Worm (Caenorhabditis elegans) whole organism, L4 larva: ENCODE data around the gene R07B7.6.

Experiments used
- F10B5.3 ChIP-seq: sonication (generic microtip); optimal IDR thresholded peaks from 2 replicates; lab custom pipeline; 2016; ENCODE audit warnings: mild to moderate bottlenecking, missing genetic modification characterization, missing compliant biosample characterization
- F44E2.7 ChIP-seq: fragments of 200-800 bp; sonication (Bioruptor generic); IDR thresholded peaks from 2 replicates; pipeline ENCODE4 v2.1.2; 2022; ENCODE audit warnings: missing genetic modification characterization, missing compliant biosample characterization
- T20F7.1 ChIP-seq: fragments of 200-800 bp; sonication (Bioruptor generic); optimal IDR thresholded peaks from 2 replicates; lab custom pipeline; 2018; ENCODE audit warnings: mild to moderate bottlenecking, missing genetic modification characterization, missing compliant biosample characterization
- Y105C5A.15 ChIP-seq: fragments of 200-800 bp; sonication (Bioruptor generic); IDR thresholded peaks from 2 replicates; pipeline ENCODE4 v1.3.6; 2022; ENCODE audit warnings: missing genetic modification characterization, missing compliant biosample characterization
- ZK337.2 ChIP-seq: fragments of 200-800 bp; sonication (Bioruptor generic); IDR thresholded peaks from 2 replicates; pipeline ENCODE4 v1.3.6; 2022; ENCODE audit warnings: missing genetic modification reagents, missing genetic modification characterization, missing compliant biosample characterization
- ZK546.5 ChIP-seq, 2 experiments: sonication (generic microtip); optimal IDR thresholded peaks; 2 replicates each; lab custom pipeline; 2017; ENCODE audit warnings: missing biosample characterization in 2 of 2, missing genetic modification characterization in 2 of 2
- aha-1 ChIP-seq: fragments of 150-350 bp; peaks from one replicate; lab custom pipeline; 2014; ENCODE audit warnings: missing biosample characterization, missing genetic modification characterization
- aly-2 ChIP-seq: sonication (generic microtip); optimal IDR thresholded peaks from 2 replicates; lab custom pipeline; 2018; ENCODE audit warnings: missing biosample characterization, missing genetic modification characterization
- ama-1 ChIP-seq: fragments of 150-350 bp; optimal IDR thresholded peaks from 2 replicates; lab custom pipeline; 2014; ENCODE audit warnings: inconsistent platforms, mixed read lengths
- arid-1 ChIP-seq: fragments of 200-800 bp; sonication (Bioruptor generic); conservative IDR thresholded peaks from 2 replicates; pipeline ENCODE4 v1.3.6; 2022; ENCODE audit warnings: missing genetic modification reagents, missing genetic modification characterization, missing compliant biosample characterization
- ceh-20 ChIP-seq: fragments of 200-800 bp; sonication (Bioruptor generic); IDR thresholded peaks from 2 replicates; pipeline ENCODE4 v1.3.6; 2022; ENCODE audit warnings: missing genetic modification reagents, missing genetic modification characterization, missing compliant biosample characterization
- ceh-44 ChIP-seq: fragments of 200-800 bp; sonication (Bioruptor generic); IDR thresholded peaks from 2 replicates; pipeline ENCODE4 v1.3.6; 2022; ENCODE audit warnings: missing genetic modification reagents, missing genetic modification characterization, missing compliant biosample characterization
- ces-1 ChIP-seq: fragments of 150-350 bp; sonication (generic microtip); optimal IDR thresholded peaks from 4 replicates; lab custom pipeline; 2014; ENCODE audit warnings: missing biosample characterization, missing genetic modification reagents, missing genetic modification characterization
- ctbp-1 ChIP-seq: fragments of 200-800 bp; sonication (Bioruptor generic); IDR thresholded peaks from 2 replicates; pipeline ENCODE4 v1.3.6; 2022; ENCODE audit warnings: missing genetic modification reagents, missing genetic modification characterization, missing compliant biosample characterization
- daf-16 ChIP-seq, 3 experiments: sonication (generic microtip); optimal IDR thresholded peaks; 2 replicates each; lab custom pipeline; 2016 to 2017; ENCODE audit warnings: missing genetic modification characterization in 3 of 3, missing genetic modification reagents in 3 of 3, mild to moderate bottlenecking in 2 of 3, missing compliant biosample characterization in 2 of 3, missing biosample characterization in 1 of 3, moderate library complexity in 1 of 3
- daf-19 ChIP-seq: fragments of 200-800 bp; sonication (Bioruptor generic); conservative IDR thresholded peaks from 2 replicates; pipeline ENCODE4 v1.3.6; 2022; ENCODE audit warnings: missing genetic modification characterization, missing compliant biosample characterization
- dmd-9 ChIP-seq: fragments of 200-800 bp; sonication (Bioruptor generic); IDR thresholded peaks from 2 replicates; pipeline ENCODE4 v1.3.6; 2022; ENCODE audit warnings: missing genetic modification reagents, missing genetic modification characterization, missing compliant biosample characterization
- dpl-1 ChIP-seq: fragments of 150-350 bp; optimal IDR thresholded peaks from 2 replicates; lab custom pipeline; 2014; ENCODE audit warnings: missing biosample characterization, missing genetic modification reagents, missing genetic modification characterization
- dve-1 ChIP-seq: sonication (generic microtip); optimal IDR thresholded peaks from 2 replicates; lab custom pipeline; 2017; ENCODE audit warnings: antibody characterized with exemption, mild to moderate bottlenecking, missing genetic modification characterization, missing compliant biosample characterization; ENCODE audit not compliant: insufficient read depth
- egl-27 ChIP-seq: sonication (generic microtip); optimal IDR thresholded peaks from 3 replicates; lab custom pipeline; 2017; ENCODE audit warnings: missing biosample characterization, missing genetic modification reagents, missing genetic modification characterization
- egl-43 ChIP-seq: fragments of 200-800 bp; sonication (Bioruptor generic); IDR thresholded peaks from 2 replicates; pipeline ENCODE4 v1.3.6; 2022; ENCODE audit warnings: missing genetic modification reagents, missing genetic modification characterization, missing compliant biosample characterization
- fkh-10 ChIP-seq: fragments of 150-350 bp; optimal IDR thresholded peaks from 2 replicates; lab custom pipeline; 2014; ENCODE audit warnings: missing biosample characterization, missing genetic modification reagents, missing genetic modification characterization
- hlh-30 ChIP-seq: sonication (generic microtip); optimal IDR thresholded peaks from 2 replicates; lab custom pipeline; 2017; ENCODE audit warnings: antibody characterized with exemption, mild to moderate bottlenecking, missing genetic modification characterization, missing compliant biosample characterization; ENCODE audit not compliant: insufficient read depth
- lin-13 ChIP-seq: fragments of 150-350 bp; optimal IDR thresholded peaks from 2 replicates; lab custom pipeline; 2014; ENCODE audit warnings: missing biosample characterization, missing genetic modification reagents, missing genetic modification characterization
- lin-38 ChIP-seq: fragments of 200-800 bp; sonication (Bioruptor generic); IDR thresholded peaks from 2 replicates; pipeline ENCODE4 v1.3.6; 2022; ENCODE audit warnings: missing genetic modification reagents, missing genetic modification characterization, missing compliant biosample characterization
- mdt-29 ChIP-seq: fragments of 200-800 bp; sonication (Bioruptor generic); IDR thresholded peaks from 2 replicates; pipeline ENCODE4 v1.3.6; 2022; ENCODE audit warnings: missing genetic modification reagents, missing genetic modification characterization, missing compliant biosample characterization
- mep-1 ChIP-seq: fragments of 150-350 bp; sonication (generic microtip); optimal IDR thresholded peaks from 3 replicates; lab custom pipeline; 2014; ENCODE audit warnings: missing biosample characterization, missing genetic modification characterization
- mxl-3 ChIP-seq: fragments of 200-800 bp; sonication (Bioruptor generic); optimal IDR thresholded peaks from 2 replicates; lab custom pipeline; 2018; ENCODE audit warnings: mild to moderate bottlenecking, missing genetic modification characterization, missing compliant biosample characterization
- nhr-11 ChIP-seq: fragments of 150-350 bp; optimal IDR thresholded peaks from 2 replicates; lab custom pipeline; 2014; ENCODE audit warnings: missing biosample characterization, missing genetic modification characterization
- nhr-111 ChIP-seq: fragments of 200-800 bp; sonication (Bioruptor generic); optimal IDR thresholded peaks from 2 replicates; lab custom pipeline; 2018; ENCODE audit warnings: mild to moderate bottlenecking, missing genetic modification characterization, missing compliant biosample characterization
- nhr-237 ChIP-seq: sonication (generic microtip); optimal IDR thresholded peaks from 2 replicates; lab custom pipeline; 2017; ENCODE audit warnings: missing biosample characterization, missing genetic modification characterization
- nhr-25 ChIP-seq: sonication (generic microtip); optimal IDR thresholded peaks from 2 replicates; lab custom pipeline; 2017; ENCODE audit warnings: missing genetic modification characterization, mild to moderate bottlenecking, missing compliant biosample characterization, antibody characterized with exemption, moderate library complexity, borderline replicate concordance; ENCODE audit not compliant: insufficient read depth
- nhr-28 ChIP-seq: fragments of 150-350 bp; optimal IDR thresholded peaks from 2 replicates; lab custom pipeline; 2014; ENCODE audit warnings: missing biosample characterization, missing genetic modification characterization
- nhr-41 ChIP-seq: fragments of 200-800 bp; sonication (Bioruptor generic); IDR thresholded peaks from 2 replicates; pipeline ENCODE4 v1.3.6; 2022; ENCODE audit warnings: missing genetic modification reagents, missing genetic modification characterization, missing compliant biosample characterization
- nhr-6 ChIP-seq: fragments of 150-350 bp; optimal IDR thresholded peaks from 2 replicates; lab custom pipeline; 2014; ENCODE audit warnings: missing biosample characterization, missing genetic modification characterization
- nhr-76 ChIP-seq: fragments of 150-350 bp; optimal IDR thresholded peaks from 2 replicates; lab custom pipeline; 2014; ENCODE audit warnings: missing biosample characterization, missing genetic modification characterization
- rbr-2 ChIP-seq: sonication (generic microtip); optimal IDR thresholded peaks from 2 replicates; lab custom pipeline; 2016; ENCODE audit warnings: missing genotype, missing genetic modification characterization, missing compliant biosample characterization
- saeg-2 ChIP-seq: fragments of 200-800 bp; sonication (Bioruptor generic); IDR thresholded peaks from 2 replicates; pipeline ENCODE4 v1.3.6; 2022; ENCODE audit warnings: missing genetic modification reagents, missing genetic modification characterization, missing compliant biosample characterization
- sdz-12 ChIP-seq: fragments of 200-800 bp; sonication (Bioruptor generic); optimal IDR thresholded peaks from 2 replicates; lab custom pipeline; 2018; ENCODE audit warnings: mild to moderate bottlenecking, missing genetic modification characterization, missing compliant biosample characterization
- skn-1 ChIP-seq: fragments of 150-350 bp; optimal IDR thresholded peaks from 2 replicates; lab custom pipeline; 2014; ENCODE audit warnings: missing biosample characterization, missing genetic modification characterization
- snpc-1.2 ChIP-seq: fragments of 200-800 bp; sonication (Bioruptor generic); IDR thresholded peaks from 2 replicates; pipeline ENCODE4 v1.3.6; 2022; ENCODE audit warnings: missing genetic modification reagents, missing genetic modification characterization, missing compliant biosample characterization
- unc-62 ChIP-seq, 3 experiments: fragments of 150-350 bp in 1 of 3; sonication (generic microtip); optimal IDR thresholded peaks in 2 of 3; peaks in 1 of 3; 1 replicate in 1 of 3; 2 replicates in 2 of 3; lab custom pipeline; 2014 to 2017; ENCODE audit warnings: missing biosample characterization in 3 of 3, missing genetic modification characterization in 3 of 3, missing genetic modification reagents in 3 of 3, missing genotype in 1 of 3
- zfp-2 ChIP-seq: sonication (generic microtip); optimal IDR thresholded peaks from 2 replicates; lab custom pipeline; 2016; ENCODE audit warnings: mild to moderate bottlenecking, missing genetic modification characterization, missing compliant biosample characterization
- zip-11 ChIP-seq: fragments of 200-800 bp; sonication (Bioruptor generic); IDR thresholded peaks from 2 replicates; pipeline ENCODE4 v1.3.6; 2022; ENCODE audit warnings: missing genetic modification characterization, missing compliant biosample characterization
- zip-2 ChIP-seq: fragments of 150-350 bp; optimal IDR thresholded peaks from 2 replicates; lab custom pipeline; 2014; ENCODE audit warnings: missing biosample characterization, missing genetic modification characterization

R07B7.6 gene

DNA sequence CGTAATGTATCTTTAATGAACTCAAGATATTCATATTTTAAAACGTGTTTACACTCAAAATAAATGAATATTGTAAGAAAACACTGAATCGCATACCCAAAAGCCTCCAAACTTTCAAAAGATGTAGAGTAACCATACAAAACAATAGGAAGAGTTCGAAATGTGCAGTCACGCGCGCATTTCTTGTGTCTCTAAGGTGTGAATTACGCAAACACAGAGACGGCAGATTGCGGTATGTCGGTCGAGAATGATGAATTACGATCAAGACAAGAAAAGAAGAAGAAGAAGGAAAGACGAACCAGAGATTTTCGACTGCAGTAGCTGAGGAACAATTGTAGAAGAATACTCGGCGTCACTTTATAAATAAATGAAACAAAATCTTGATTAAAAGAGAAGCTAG lies 36.7 kb upstream of the R07B7.6 start, which contains the start of gene lhpp-1 (continued):
- TF ChIP-seq zfp-2 (tag; lab: Kevin White, UChicago): no peak
- peak; percentile 23 for TF ChIP-seq aha-1 (tag; lab: Kevin White, UChicago)
- TF ChIP-seq ama-1 (lab: Kevin White, UChicago): no peak
- no peak for TF ChIP-seq ceh-44
- no peak for TF ChIP-seq aly-2 (tag; lab: Kevin White, UChicago)
- TF ChIP-seq nhr-25 (tag; lab: Kevin White, UChicago): no peak
- no peak for TF ChIP-seq arid-1
- no peak for TF ChIP-seq Y105C5A.15 (GFP tag; lab: Robert Waterston, UW)
- peak; percentile 11 for TF ChIP-seq dpl-1 (GFP tag; lab: Kevin White, UChicago)
- no peak for TF ChIP-seq fkh-10
- no peak for TF ChIP-seq ces-1 (GFP tag; lab: Kevin White, UChicago)
- no peak for TF ChIP-seq F44E2.7 (GFP tag; lab: Robert Waterston, UW)
- TF ChIP-seq sdz-12 (GFP tag; lab: Kevin White, UChicago): no peak
- TF ChIP-seq zip-2: no peak
- TF ChIP-seq egl-27 (tag; lab: Kevin White, UChicago): no peak
- TF ChIP-seq, all 104 proteins: peak for 6

DNA sequence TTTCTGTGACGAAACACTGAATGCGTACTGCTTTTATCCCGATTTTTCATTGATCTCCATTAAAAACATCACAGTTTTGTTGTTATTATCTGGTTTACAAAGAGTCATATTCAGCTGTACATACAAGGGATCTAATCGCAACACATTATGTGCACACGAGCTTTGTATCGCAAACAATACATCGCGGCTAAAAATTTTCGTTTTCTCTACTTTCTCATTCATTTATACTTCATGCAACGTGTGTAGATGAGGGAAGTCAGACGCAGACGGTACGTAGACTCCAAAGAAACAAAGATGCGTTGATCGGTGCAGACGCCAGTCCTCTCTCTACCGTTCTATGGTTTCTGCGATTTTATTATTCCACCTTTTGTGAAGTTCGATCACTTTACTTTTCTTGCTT lies 32.1 kb upstream of the R07B7.6 start, which contains the start of gene nhr-136:
Gene nhr-136 (plus strand): TSS at position 301 of the 400 bp plus-strand sequence.
- peak; percentile 42 for TF ChIP-seq nhr-28 (tag; lab: Kevin White, UChicago)
- no peak for TF ChIP-seq lin-13
- no peak for TF ChIP-seq egl-43 (GFP tag; lab: Robert Waterston, UW)
- peak; percentile 26 for TF ChIP-seq dve-1 (tag; lab: Kevin White, UChicago)
- no peak for TF ChIP-seq ZK546.5 (tag; optimal IDR thresholded peaks at IDR 0.05; lab: Kevin White, UChicago)
- no peak for TF ChIP-seq saeg-2 (GFP tag; lab: Robert Waterston, UW)
- TF ChIP-seq nhr-76 (tag; lab: Kevin White, UChicago): no peak
- no peak for TF ChIP-seq nhr-11
- TF ChIP-seq mxl-3 (GFP tag; lab: Kevin White, UChicago): peak; percentile 39
- TF ChIP-seq nhr-41 (GFP tag; lab: Robert Waterston, UW): no peak
- no peak for TF ChIP-seq daf-16 (GFP tag; optimal IDR thresholded peaks at IDR 0.05; lab: Kevin White, UChicago)
- peak; percentile 5 for TF ChIP-seq daf-16 (tag; optimal IDR thresholded peaks at IDR 0.05; lab: Kevin White, UChicago)
- TF ChIP-seq ZK337.2 (GFP tag; lab: Robert Waterston, UW): no peak
- TF ChIP-seq nhr-6 (tag; lab: Kevin White, UChicago): no peak
- TF ChIP-seq ctbp-1 (GFP tag; lab: Robert Waterston, UW): no peak
- no peak for TF ChIP-seq ceh-44

DNA sequence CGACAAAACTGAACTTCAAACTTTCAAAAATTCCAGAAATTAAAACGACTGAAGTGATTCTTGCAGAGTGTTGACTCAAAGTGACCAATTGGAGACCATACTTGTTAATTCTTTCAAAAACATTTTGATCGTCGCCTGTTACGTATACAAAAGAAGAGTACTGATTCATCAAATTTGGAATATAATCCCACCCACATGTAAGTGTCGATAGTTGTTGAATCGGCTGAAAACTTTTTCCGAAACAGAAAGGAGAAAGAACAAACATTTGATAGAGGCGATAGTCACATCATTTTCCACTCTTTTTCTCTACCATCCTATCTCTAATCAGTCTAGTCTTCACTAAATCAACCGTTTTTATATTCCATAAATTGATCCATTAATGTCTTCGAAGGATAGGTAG lies 29.1 kb upstream of the R07B7.6 start, which contains the start of gene nhr-153:
Gene nhr-153 (plus strand): TSS at position 301 of the 400 bp plus-strand sequence.
- TF ChIP-seq nhr-111 (GFP tag; lab: Kevin White, UChicago): no peak
- TF ChIP-seq daf-19 (GFP tag; lab: Robert Waterston, UW): no peak
- TF ChIP-seq nhr-28 (tag; lab: Kevin White, UChicago): peak; percentile 19
- no peak for TF ChIP-seq rbr-2 (tag; lab: Kevin White, UChicago)
- TF ChIP-seq ZK546.5 (tag; optimal IDR thresholded peaks at IDR 0.05; lab: Kevin White, UChicago): no peak
- peak; percentile 67 for TF ChIP-seq aha-1 (tag; lab: Kevin White, UChicago)
- no peak for TF ChIP-seq mdt-29 (GFP tag; lab: Robert Waterston, UW)
- no peak for TF ChIP-seq mep-1 (tag; lab: Kevin White, UChicago)
- no peak for TF ChIP-seq mxl-3 (GFP tag; lab: Kevin White, UChicago)

DNA sequence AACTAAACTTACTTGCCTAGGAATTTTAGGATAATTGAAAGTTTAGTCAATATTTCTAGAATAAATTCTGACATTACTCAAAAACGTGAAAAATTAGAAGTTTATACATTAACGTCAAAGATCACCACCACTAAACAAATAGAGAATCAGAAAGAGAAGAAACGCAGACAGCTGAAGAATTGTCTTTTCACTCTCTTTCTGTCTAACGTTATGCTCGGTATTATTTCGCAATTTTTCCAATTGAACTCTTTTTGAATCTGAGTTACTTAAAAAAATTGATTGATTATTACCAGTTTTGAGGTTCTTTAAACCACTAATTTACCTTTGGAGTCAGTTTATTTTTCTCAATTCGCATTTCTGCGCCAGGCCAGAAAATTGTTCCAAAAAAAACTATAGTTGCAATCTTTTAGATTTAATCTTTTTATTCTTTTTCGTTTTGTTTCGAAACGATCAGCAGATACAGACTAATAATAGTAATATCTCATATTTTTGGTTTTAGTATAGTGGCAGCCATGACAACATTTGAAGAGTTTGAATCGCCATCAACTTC lies 26.1 kb upstream of the R07B7.6 start, which contains the start of gene nhr-154:
Gene nhr-154 (plus strand): TSS at position 500 of the 550 bp plus-strand sequence.
- no peak for TF ChIP-seq lin-38 (GFP tag; lab: Robert Waterston, UW)
- TF ChIP-seq zip-11 (GFP tag; lab: Robert Waterston, UW): no peak
- TF ChIP-seq unc-62 (GFP tag; optimal IDR thresholded peaks at IDR 0.05 in 1 of 2; lab: Kevin White, UChicago): no peak
- TF ChIP-seq unc-62 (tag; optimal IDR thresholded peaks at IDR 0.05; lab: Kevin White, UChicago): no peak
- TF ChIP-seq dmd-9: no peak
- TF ChIP-seq nhr-237 (tag; lab: Kevin White, UChicago): no peak
- TF ChIP-seq F10B5.3: no peak
- no peak for TF ChIP-seq egl-27 (tag; lab: Kevin White, UChicago)
- TF ChIP-seq nhr-25 (tag; lab: Kevin White, UChicago): no peak
- TF ChIP-seq T20F7.1 (GFP tag; lab: Kevin White, UChicago): no peak
- no peak for TF ChIP-seq skn-1
- no peak for TF ChIP-seq snpc-1.2
- TF ChIP-seq hlh-30: no peak
- TF ChIP-seq ceh-20 (GFP tag; lab: Robert Waterston, UW): no peak
